Worm (Caenorhabditis elegans) whole organism, mixed stage, embryonic: Measurements from ENCODE around the gene F22F4.5.
A peak's percentile ranks its signal among the peaks of the same experiment; 100 is the strongest.

Experiments
- M03D4.4 ChIP-seq: sonication (generic microtip); optimal IDR thresholded peaks from 2 replicates; lab custom pipeline; 2017; ENCODE audit warnings: mild to moderate bottlenecking, missing genetic modification characterization, missing compliant biosample characterization
- bed-3 ChIP-seq: fragments of 200-800 bp; sonication (Bioruptor generic); optimal IDR thresholded peaks from 3 replicates; lab custom pipeline; 2018; ENCODE audit warnings: mild to moderate bottlenecking, missing genetic modification characterization, moderate library complexity, missing compliant biosample characterization
- blmp-1 ChIP-seq: fragments of 150-350 bp; optimal IDR thresholded peaks from 2 replicates; lab custom pipeline; 2014; ENCODE audit warnings: missing biosample characterization, missing genetic modification characterization
- ceh-39 ChIP-seq: fragments of 150-350 bp; optimal IDR thresholded peaks from 2 replicates; lab custom pipeline; 2014; ENCODE audit warnings: missing biosample characterization, missing genetic modification characterization
- ceh-43 ChIP-seq: fragments of 200-800 bp; sonication (Bioruptor generic); optimal IDR thresholded peaks from 2 replicates; lab custom pipeline; 2018; ENCODE audit warnings: mild to moderate bottlenecking, missing genetic modification characterization, moderate library complexity, missing compliant biosample characterization
- ceh-83 ChIP-seq: fragments of 200-800 bp; sonication (Bioruptor generic); optimal IDR thresholded peaks from 2 replicates; lab custom pipeline; 2018; ENCODE audit warnings: mild to moderate bottlenecking, missing genetic modification characterization, missing compliant biosample characterization
- ces-1 ChIP-seq: fragments of 150-350 bp; optimal IDR thresholded peaks from 2 replicates; lab custom pipeline; 2014; ENCODE audit warnings: missing biosample characterization, missing genetic modification reagents, missing genetic modification characterization
- cnd-1 ChIP-seq: fragments of 200-800 bp; sonication (Bioruptor generic); optimal IDR thresholded peaks from 2 replicates; lab custom pipeline; 2018; ENCODE audit warnings: mild to moderate bottlenecking, missing genetic modification characterization, missing compliant biosample characterization
- drap-1 ChIP-seq: fragments of 200-800 bp; sonication (Bioruptor generic); optimal IDR thresholded peaks from 3 replicates; lab custom pipeline; 2018; ENCODE audit warnings: mild to moderate bottlenecking, missing genetic modification characterization, missing compliant biosample characterization
- elt-1 ChIP-seq: sonication (generic microtip); optimal IDR thresholded peaks from 2 replicates; lab custom pipeline; 2017; ENCODE audit warnings: missing genetic modification characterization, mild to moderate bottlenecking, missing compliant biosample characterization, antibody characterized with exemption, moderate library complexity, borderline replicate concordance; ENCODE audit not compliant: insufficient read depth
- elt-3 ChIP-seq: fragments of 150-350 bp; optimal IDR thresholded peaks from 2 replicates; lab custom pipeline; 2014; ENCODE audit warnings: missing biosample characterization, missing genetic modification characterization
- flh-1 ChIP-seq: fragments of 200-800 bp; sonication (Bioruptor generic); optimal IDR thresholded peaks from 2 replicates; lab custom pipeline; 2018; ENCODE audit warnings: mild to moderate bottlenecking, missing genetic modification characterization, moderate library complexity, missing compliant biosample characterization
- ham-2 ChIP-seq: fragments of 200-800 bp; sonication (Bioruptor generic); optimal IDR thresholded peaks from 2 replicates; lab custom pipeline; 2018; ENCODE audit warnings: mild to moderate bottlenecking, missing genetic modification characterization, missing compliant biosample characterization
- hlh-1 ChIP-seq: fragments of 150-350 bp; optimal IDR thresholded peaks from 2 replicates; lab custom pipeline; 2014; ENCODE audit warnings: missing biosample characterization, missing genetic modification reagents, missing genetic modification characterization
- lin-13 ChIP-seq: fragments of 150-350 bp; optimal IDR thresholded peaks from 2 replicates; lab custom pipeline; 2014; ENCODE audit warnings: missing biosample characterization, missing genetic modification characterization
- lin-32 ChIP-seq: fragments of 200-800 bp; sonication (Bioruptor generic); optimal IDR thresholded peaks from 2 replicates; lab custom pipeline; 2018; ENCODE audit warnings: mild to moderate bottlenecking, missing genetic modification characterization, missing compliant biosample characterization
- lsy-2 ChIP-seq: fragments of 150-350 bp; optimal IDR thresholded peaks from 2 replicates; lab custom pipeline; 2014; ENCODE audit warnings: missing biosample characterization, missing genetic modification characterization
- mab-5 ChIP-seq: fragments of 150-350 bp; optimal IDR thresholded peaks from 2 replicates; lab custom pipeline; 2014; ENCODE audit warnings: missing biosample characterization, missing genetic modification characterization
- mep-1 ChIP-seq: fragments of 150-350 bp; optimal IDR thresholded peaks from 2 replicates; lab custom pipeline; 2017; ENCODE audit warnings: missing biosample characterization, missing genetic modification reagents, missing genetic modification characterization, inconsistent platforms
- nhr-12 ChIP-seq: fragments of 150-350 bp; optimal IDR thresholded peaks from 2 replicates; lab custom pipeline; 2014; ENCODE audit warnings: missing biosample characterization, missing genetic modification characterization
- nhr-2 ChIP-seq: fragments of 150-350 bp; optimal IDR thresholded peaks from 2 replicates; lab custom pipeline; 2014; ENCODE audit warnings: missing biosample characterization, missing genetic modification characterization
- nhr-237 ChIP-seq: fragments of 150-350 bp; optimal IDR thresholded peaks from 2 replicates; lab custom pipeline; 2014; ENCODE audit warnings: missing biosample characterization, missing genetic modification characterization
- nhr-28 ChIP-seq: fragments of 150-350 bp; optimal IDR thresholded peaks from 2 replicates; lab custom pipeline; 2014; ENCODE audit warnings: missing biosample characterization, missing genetic modification characterization
- pha-4 ChIP-seq: fragments of 150-350 bp; optimal IDR thresholded peaks from 2 replicates; lab custom pipeline; 2018; ENCODE audit warnings: missing biosample characterization, missing genetic modification reagents, missing genetic modification characterization
- sem-2 ChIP-seq: fragments of 200-800 bp; sonication (Bioruptor generic); optimal IDR thresholded peaks from 2 replicates; lab custom pipeline; 2018; ENCODE audit warnings: mild to moderate bottlenecking, missing genetic modification characterization, missing compliant biosample characterization
- snpc-4 ChIP-seq: fragments of 150-350 bp; optimal IDR thresholded peaks from 2 replicates; lab custom pipeline; 2014; ENCODE audit warnings: missing biosample characterization, missing genetic modification characterization
- sptf-1 ChIP-seq: sonication (generic microtip); optimal IDR thresholded peaks from 2 replicates; lab custom pipeline; 2017; ENCODE audit warnings: mild to moderate bottlenecking, missing genetic modification characterization, moderate library complexity, missing compliant biosample characterization
- tbx-8 ChIP-seq: fragments of 200-800 bp; sonication (Bioruptor generic); optimal IDR thresholded peaks from 2 replicates; lab custom pipeline; 2018; ENCODE audit warnings: mild to moderate bottlenecking, missing genetic modification characterization, moderate library complexity, missing compliant biosample characterization
- unc-120 ChIP-seq: sonication (generic microtip); optimal IDR thresholded peaks from 2 replicates; lab custom pipeline; 2017; ENCODE audit warnings: missing genetic modification characterization, missing compliant biosample characterization; ENCODE audit not compliant: poor library complexity, severe bottlenecking
- unc-39 ChIP-seq: fragments of 150-350 bp; optimal IDR thresholded peaks from 2 replicates; lab custom pipeline; 2014; ENCODE audit warnings: missing biosample characterization, missing genetic modification characterization
- unc-62 ChIP-seq: fragments of 150-350 bp; optimal IDR thresholded peaks from 2 replicates; lab custom pipeline; 2014; ENCODE audit warnings: missing biosample characterization, missing genetic modification reagents, missing genetic modification characterization
- zip-8 ChIP-seq: fragments of 150-350 bp; optimal IDR thresholded peaks from 2 replicates; lab custom pipeline; 2014; ENCODE audit warnings: missing biosample characterization, missing genetic modification characterization
- ztf-11 ChIP-seq: fragments of 150-350 bp; optimal IDR thresholded peaks from 2 replicates; lab custom pipeline; 2014; ENCODE audit warnings: missing biosample characterization, missing genetic modification characterization

Gene F22F4.5

ce11 chrX:5983267-5983666, 9.4 kb downstream of the F22F4.5 start:
- TF ChIP-seq ceh-39 (tag; lab: Kevin White, UChicago) = no peak
- TF ChIP-seq ces-1 (GFP tag; lab: Kevin White, UChicago) = peak; percentile 90

ce11 chrX:5982799-5983198, 9.9 kb downstream of the F22F4.5 start:
- no peak for TF ChIP-seq elt-3 (tag; lab: Kevin White, UChicago)
- TF ChIP-seq lin-13 = no peak
- no peak for TF ChIP-seq lin-32 (GFP tag; lab: Kevin White, UChicago)
- TF ChIP-seq cnd-1 = no peak

ce11 chrX:5981698-5982097, 11.0 kb downstream of the F22F4.5 start:
- peak; percentile 40 for TF ChIP-seq mep-1
- no peak for TF ChIP-seq mab-5
- TF ChIP-seq cnd-1 = no peak
- TF ChIP-seq pha-4 (tag; lab: Kevin White, UChicago) = no peak
- TF ChIP-seq ces-1 (GFP tag; lab: Kevin White, UChicago) = peak; percentile 37
- TF ChIP-seq elt-3 (tag; lab: Kevin White, UChicago) = no peak
- TF ChIP-seq drap-1 (GFP tag; lab: Kevin White, UChicago) = no peak
- TF ChIP-seq snpc-4 (tag; lab: Kevin White, UChicago) = no peak
- no peak for TF ChIP-seq sptf-1 (tag; lab: Kevin White, UChicago)
- TF ChIP-seq sem-2 (GFP tag; lab: Kevin White, UChicago) = no peak
- TF ChIP-seq ceh-43 = no peak

ce11 chrX:5977754-5978153, 14.9 kb downstream of the F22F4.5 start, which contains the start of gene kin-2:
Gene kin-2, minus strand, starts transcription at chrX:5977854.
- TF ChIP-seq elt-1 (tag; lab: Kevin White, UChicago) = no peak
- no peak for TF ChIP-seq nhr-12 (tag; lab: Kevin White, UChicago)
- no peak for TF ChIP-seq sem-2 (GFP tag; lab: Kevin White, UChicago)
- TF ChIP-seq blmp-1 (tag; lab: Kevin White, UChicago) = no peak
- TF ChIP-seq hlh-1 (tag; lab: Kevin White, UChicago) = no peak
- TF ChIP-seq unc-120 (tag; lab: Kevin White, UChicago) = no peak
- no peak for TF ChIP-seq ztf-11 (tag; lab: Kevin White, UChicago)
- TF ChIP-seq tbx-8 = no peak
- no peak for TF ChIP-seq flh-1
- no peak for TF ChIP-seq unc-62 (GFP tag; lab: Kevin White, UChicago)
- no peak for TF ChIP-seq lsy-2 (tag; lab: Kevin White, UChicago)
- TF ChIP-seq M03D4.4 (tag; lab: Kevin White, UChicago) = no peak
- no peak for TF ChIP-seq lin-13
- TF ChIP-seq drap-1 (GFP tag; lab: Kevin White, UChicago) = no peak
- TF ChIP-seq unc-39 (tag; lab: Kevin White, UChicago) = no peak
- TF ChIP-seq ham-2 (GFP tag; lab: Kevin White, UChicago) = no peak
- TF ChIP-seq ceh-83 = no peak
- TF ChIP-seq, all 35 proteins: peak for 0

ce11 chrX:5976206-5976960, 16.3 kb downstream of the F22F4.5 start:
- no peak for TF ChIP-seq mep-1
- peak; percentile 67 for TF ChIP-seq ces-1 (GFP tag; lab: Kevin White, UChicago)
- no peak for TF ChIP-seq unc-39 (tag; lab: Kevin White, UChicago)
- TF ChIP-seq nhr-12 (tag; lab: Kevin White, UChicago) = no peak
- no peak for TF ChIP-seq nhr-2
- no peak for TF ChIP-seq zip-8 (tag; lab: Kevin White, UChicago)
- TF ChIP-seq elt-3 (tag; lab: Kevin White, UChicago) = no peak
- TF ChIP-seq lin-32 (GFP tag; lab: Kevin White, UChicago) = no peak
- TF ChIP-seq nhr-237 (tag; lab: Kevin White, UChicago) = no peak
- TF ChIP-seq unc-120 (tag; lab: Kevin White, UChicago) = peak; percentile 83
- no peak for TF ChIP-seq pha-4 (tag; lab: Kevin White, UChicago)
- no peak for TF ChIP-seq ham-2 (GFP tag; lab: Kevin White, UChicago)
- TF ChIP-seq M03D4.4 (tag; lab: Kevin White, UChicago) = no peak
- no peak for TF ChIP-seq bed-3
- TF ChIP-seq hlh-1 (tag; lab: Kevin White, UChicago) = no peak
- no peak for TF ChIP-seq nhr-28 (tag; lab: Kevin White, UChicago)
- peak; percentile 5 for TF ChIP-seq unc-62 (GFP tag; lab: Kevin White, UChicago)
- TF ChIP-seq ceh-43 = no peak
- TF ChIP-seq cnd-1 = no peak
- TF ChIP-seq, all 35 proteins: peak for 3
